Worm (Caenorhabditis elegans) whole organism, L3 larva: Measurements from ENCODE around the gene R11G1.1.
A peak's percentile ranks its signal among the peaks of the same experiment; 100 is the strongest.

Source experiments
- ama-1 ChIP-seq: fragments of 150-350 bp; optimal IDR thresholded peaks from 2 replicates; lab custom pipeline; 2018
- ceh-16 ChIP-seq: sonication (generic microtip); optimal IDR thresholded peaks from 2 replicates; lab custom pipeline; 2017; ENCODE audit warnings: missing biosample characterization, missing genetic modification characterization
- ceh-9 ChIP-seq: sonication (generic microtip); optimal IDR thresholded peaks from 2 replicates; lab custom pipeline; 2018; ENCODE audit warnings: missing biosample characterization, missing genetic modification characterization
- eor-1 ChIP-seq, 2 experiments: fragments of 150-350 bp; optimal IDR thresholded peaks; 2 replicates each; lab custom pipeline; 2014 to 2018; ENCODE audit warnings: missing biosample characterization in 2 of 2, missing genetic modification characterization in 2 of 2
- hmg-11 ChIP-seq: sonication (generic microtip); optimal IDR thresholded peaks from 2 replicates; lab custom pipeline; 2016; ENCODE audit warnings: missing genetic modification characterization, missing compliant biosample characterization
- mdl-1 ChIP-seq: fragments of 150-350 bp; optimal IDR thresholded peaks from 2 replicates; lab custom pipeline; 2014; ENCODE audit warnings: missing biosample characterization, missing genetic modification characterization
- nhr-25 ChIP-seq: sonication (generic microtip); optimal IDR thresholded peaks from 2 replicates; lab custom pipeline; 2017; ENCODE audit warnings: missing biosample characterization, missing genetic modification characterization
- nhr-67 ChIP-seq: fragments of 150-350 bp; optimal IDR thresholded peaks from 2 replicates; lab custom pipeline; 2014; ENCODE audit warnings: missing biosample characterization, missing genetic modification characterization
- skn-1 ChIP-seq: fragments of 150-350 bp; optimal IDR thresholded peaks from 2 replicates; lab custom pipeline; 2014; ENCODE audit warnings: missing biosample characterization, missing genetic modification characterization
- unc-62 ChIP-seq: fragments of 150-350 bp; sonication (generic microtip); optimal IDR thresholded peaks from 4 replicates; lab custom pipeline; 2014; ENCODE audit warnings: missing biosample characterization, missing genetic modification reagents, missing genetic modification characterization
- ztf-11 ChIP-seq: fragments of 150-350 bp; optimal IDR thresholded peaks from 2 replicates; lab custom pipeline; 2014; ENCODE audit warnings: missing biosample characterization, missing genetic modification characterization

DNA sequence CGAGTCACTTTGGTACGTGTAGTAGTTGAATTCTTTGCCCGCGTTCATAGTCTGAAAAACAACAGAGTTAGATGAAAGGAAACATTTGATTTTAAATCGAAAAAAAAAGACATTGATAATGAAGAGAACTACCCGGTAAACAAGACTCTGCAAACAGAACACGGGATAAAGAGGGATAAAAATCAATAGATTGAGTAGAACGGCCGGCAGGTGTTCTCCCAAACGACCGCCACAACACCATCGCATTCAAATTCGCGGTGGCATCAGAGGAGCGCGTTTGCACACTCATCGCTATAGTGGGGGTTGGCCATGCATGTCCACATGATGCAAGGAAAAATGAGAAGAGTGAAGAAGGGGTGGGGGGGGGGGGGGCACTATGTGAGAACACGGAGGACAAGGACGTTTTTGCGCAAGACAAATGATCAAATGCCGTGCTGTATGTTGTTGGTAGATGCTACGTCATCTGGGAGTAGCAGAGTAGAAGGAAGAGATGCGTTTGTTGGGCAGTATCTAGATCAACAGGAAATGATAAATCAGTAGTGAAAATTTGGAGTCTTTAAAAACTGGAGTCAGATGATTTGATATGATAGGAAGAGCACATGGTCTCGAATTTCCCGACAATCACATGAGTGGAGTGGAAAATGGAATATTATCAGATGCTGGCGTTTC is 19.3 kb downstream of the R11G1.1 start, which contains the start of gene tag-52:
- peak; percentile 46 for TF ChIP-seq skn-1 (tag; lab: Kevin White, UChicago)
- no peak for TF ChIP-seq eor-1 (tag; optimal IDR thresholded peaks at IDR 0.05; lab: Kevin White, UChicago)
- no peak for TF ChIP-seq mdl-1 (tag; lab: Kevin White, UChicago)
- no peak for TF ChIP-seq unc-62 (GFP tag; lab: Kevin White, UChicago)
- no peak for TF ChIP-seq ceh-9 (tag; lab: Kevin White, UChicago)
- TF ChIP-seq nhr-25 (tag; lab: Kevin White, UChicago), result peak; percentile 8
- no peak for TF ChIP-seq ama-1
- no peak for TF ChIP-seq nhr-67 (tag; lab: Kevin White, UChicago)
- TF ChIP-seq ceh-16 (tag; lab: Kevin White, UChicago), result no peak
- no peak for TF ChIP-seq hmg-11
- TF ChIP-seq ztf-11 (tag; lab: Kevin White, UChicago), result no peak
